Worm (Caenorhabditis elegans): ENCODE measurements around the gene cest-12.

DNA sequence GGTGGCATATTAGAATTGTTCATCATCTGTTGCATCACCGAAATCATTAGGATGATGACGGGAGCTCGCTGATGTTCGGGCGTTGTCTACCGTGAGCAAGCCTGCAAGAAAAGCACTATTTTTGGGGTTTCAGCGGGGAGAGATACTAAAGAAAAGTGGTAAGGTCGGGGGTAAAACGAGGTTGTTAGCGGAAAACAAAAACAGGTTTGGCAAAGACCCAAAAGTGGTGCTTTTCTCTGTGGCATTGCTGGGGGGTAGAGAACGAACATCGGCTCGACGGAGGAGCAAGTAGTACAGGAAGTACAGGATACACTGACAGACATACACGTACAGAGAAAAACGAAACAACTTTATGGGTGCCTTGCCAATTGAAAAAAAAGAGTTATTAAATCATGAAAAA, 29.9 kb downstream of the cest-12 start, which contains the start of gene php-3:
- TF ChIP-seq unc-62 (GFP tag; optimal IDR thresholded peaks at IDR 0.05) (no peak), R02D3.7 (tag; optimal IDR thresholded peaks at IDR 0.05) (no peak), snpc-4 (tag; optimal IDR thresholded peaks at IDR 0.05) (no peak), nhr-25 (tag; optimal IDR thresholded peaks at IDR 0.05) (no peak), ZK546.5 (tag; optimal IDR thresholded peaks at IDR 0.05) (no peak), gmeb-1 (tag; optimal IDR thresholded peaks at IDR 0.05) (no peak), lin-11 (tag; optimal IDR thresholded peaks at IDR 0.05) (no peak), F13H6.1 (tag; optimal IDR thresholded peaks at IDR 0.05) (no peak), nhr-6 (tag; optimal IDR thresholded peaks at IDR 0.05) (no peak)

Measured in whole organism, L2 larva.